Worm (Caenorhabditis elegans) whole organism, L4/young adult: Measurements from ENCODE around the gene T19D12.4.

Experiments
- dao-5 ChIP-seq: sonication (generic microtip); optimal IDR thresholded peaks from 2 replicates; lab custom pipeline; 2016; ENCODE audit warnings: missing genotype, missing genetic modification characterization, moderate library complexity, missing compliant biosample characterization
- him-1 ChIP-seq: sonication (generic microtip); optimal IDR thresholded peaks from 2 replicates; lab custom pipeline; 2016; ENCODE audit warnings: missing genotype, missing genetic modification reagents, missing genetic modification characterization, missing compliant biosample characterization

DNA sequence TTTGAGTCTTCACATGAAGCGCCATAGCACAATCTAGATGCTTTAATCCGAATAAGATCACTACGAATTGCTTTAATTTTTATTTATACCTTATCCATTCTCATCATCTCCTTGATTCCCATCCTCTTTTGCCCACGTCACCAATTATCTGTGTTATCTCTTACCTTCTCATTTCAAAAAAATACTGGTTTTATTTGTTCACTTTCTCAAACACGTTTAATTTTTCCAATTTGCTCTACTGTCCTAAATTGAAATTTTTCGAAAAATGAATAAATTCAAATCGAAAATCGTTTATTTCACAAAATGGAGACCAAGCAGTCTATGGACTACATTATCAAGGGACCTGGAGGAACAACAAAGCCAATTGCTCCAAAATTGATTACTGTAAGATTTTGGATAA lies 9.0 kb upstream of the T19D12.4 start, which contains the start of gene F54H5.3:
- no peak for TF ChIP-seq dao-5 (tag; lab: Kevin White, UChicago)
- no peak for TF ChIP-seq him-1 (tag; lab: Kevin White, UChicago)
